Worm (Caenorhabditis elegans) whole organism, L1 larva: ENCODE data around the gene btb-12.

ENCODE experiments used
- fos-1 ChIP-seq: fragments of 150-350 bp; optimal IDR thresholded peaks from 2 replicates; lab custom pipeline; 2014; ENCODE audit warnings: missing biosample characterization, missing genetic modification characterization
- lin-39 ChIP-seq: fragments of 150-350 bp; optimal IDR thresholded peaks from 2 replicates; lab custom pipeline; 2014; ENCODE audit warnings: missing biosample characterization, missing genetic modification reagents, missing genetic modification characterization
- nhr-77 ChIP-seq: fragments of 150-350 bp; optimal IDR thresholded peaks from 2 replicates; lab custom pipeline; 2014; ENCODE audit warnings: missing biosample characterization, missing genetic modification characterization
- nhr-85 ChIP-seq: sonication (generic microtip); peaks from one replicate; lab custom pipeline; 2016; ENCODE audit warnings: missing genetic modification characterization, inconsistent platforms, missing compliant biosample characterization
- sptf-1 ChIP-seq: fragments of 150-350 bp; optimal IDR thresholded peaks from 2 replicates; lab custom pipeline; 2014; ENCODE audit warnings: missing biosample characterization, missing genetic modification characterization

- TF ChIP-seq sptf-1 (tag; lab: Kevin White, UChicago) = no peak
- no peak for TF ChIP-seq nhr-85 (tag; lab: Kevin White, UChicago)
- no peak for TF ChIP-seq lin-39 (tag; lab: Kevin White, UChicago)
- TF ChIP-seq fos-1 (tag; lab: Kevin White, UChicago) = no peak
- no peak for TF ChIP-seq nhr-77 (tag; lab: Kevin White, UChicago)
Measured at ce11 chrII:1657202-1657601, 2.2 kb downstream of the btb-12 start, which contains the start of gene ZC204.12.
